Worm (Caenorhabditis elegans) whole organism, L1 larva: ENCODE results near the gene Y64G10A.7.

Experiments used
- aly-2 ChIP-seq: fragments of 150-350 bp; optimal IDR thresholded peaks from 2 replicates; lab custom pipeline; 2014; ENCODE audit warnings: missing biosample characterization, missing genetic modification characterization
- ceh-82 ChIP-seq, 3 experiments: fragments of 150-350 bp in 1 of 3; sonication (generic microtip) in 2 of 3; optimal IDR thresholded peaks; 2 replicates each; lab custom pipeline; 2014 to 2017; ENCODE audit warnings: missing biosample characterization in 3 of 3, missing genetic modification characterization in 3 of 3
- egl-27 ChIP-seq, 2 experiments: fragments of 150-350 bp in 1 of 2; sonication (generic microtip); optimal IDR thresholded peaks; 3 replicates each; lab custom pipeline; 2017 to 2018; ENCODE audit warnings: missing biosample characterization in 2 of 2, missing genetic modification characterization in 2 of 2, missing genetic modification reagents in 2 of 2
- hpl-2 ChIP-seq: fragments of 150-350 bp; optimal IDR thresholded peaks from 2 replicates; lab custom pipeline; 2014; ENCODE audit warnings: missing biosample characterization, missing genetic modification reagents, missing genetic modification characterization
- lin-13 ChIP-seq: fragments of 150-350 bp; optimal IDR thresholded peaks from 2 replicates; lab custom pipeline; 2014; ENCODE audit warnings: missing biosample characterization, missing genetic modification reagents, missing genetic modification characterization
- lin-15B ChIP-seq: fragments of 150-350 bp; sonication (generic microtip); optimal IDR thresholded peaks from 3 replicates; lab custom pipeline; 2014; ENCODE audit warnings: missing biosample characterization, missing genetic modification characterization
- mdl-1 ChIP-seq, 2 experiments: fragments of 150-350 bp; optimal IDR thresholded peaks; 2 replicates each; lab custom pipeline; 2014 to 2017; ENCODE audit warnings: missing biosample characterization in 2 of 2, missing genetic modification characterization in 2 of 2, inconsistent platforms in 1 of 2
- unc-62 ChIP-seq: fragments of 150-350 bp; optimal IDR thresholded peaks from 2 replicates; lab custom pipeline; 2014; ENCODE audit warnings: missing biosample characterization, missing genetic modification reagents, missing genetic modification characterization

DNA sequence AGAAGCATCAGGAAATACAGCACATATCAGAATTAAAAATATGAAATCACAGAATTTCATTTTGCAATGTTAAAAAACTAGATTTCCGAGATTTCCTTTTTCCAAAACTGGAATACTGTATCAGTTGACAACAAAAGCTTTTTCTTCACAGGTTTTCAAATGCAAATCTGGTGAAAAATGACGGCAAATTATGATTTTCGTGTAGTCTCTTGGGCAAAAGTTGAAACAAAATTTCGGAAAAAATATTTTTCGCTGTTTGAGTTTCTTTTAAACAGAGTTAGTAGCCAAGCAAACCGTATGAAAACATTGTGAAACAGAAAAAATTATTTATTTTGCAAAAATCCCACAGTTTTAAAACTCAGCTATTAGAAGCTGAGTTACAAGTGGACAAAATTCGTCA, 47.3 kb upstream of the Y64G10A.7 start, which contains the start of gene Y64G10A.2:
- no peak for TF ChIP-seq ceh-82 (tag; optimal IDR thresholded peaks at IDR 0.05; lab: Kevin White, UChicago)
- TF ChIP-seq unc-62: no peak
- no peak for TF ChIP-seq hpl-2 (GFP tag; lab: Kevin White, UChicago)
- no peak for TF ChIP-seq aly-2 (tag; lab: Kevin White, UChicago)
- TF ChIP-seq egl-27 (tag; optimal IDR thresholded peaks at IDR 0.05; lab: Kevin White, UChicago): no peak
- no peak for TF ChIP-seq mdl-1 (tag; optimal IDR thresholded peaks at IDR 0.05; lab: Kevin White, UChicago)
- TF ChIP-seq lin-13 (GFP tag; lab: Kevin White, UChicago): no peak
- TF ChIP-seq lin-15B: no peak
